Fruit fly (Drosophila melanogaster) whole organism, wandering third instar larva: ENCODE measurements around the gene SMSr.

Source experiments
- Abd-B ChIP-seq: fragments of >200 bp; optimal IDR thresholded peaks from 2 replicates; lab custom pipeline; 2017; ENCODE audit warnings: missing biosample characterization, missing genetic modification characterization
- CG32264 ChIP-seq: fragments of 200-800 bp; sonication (Bioruptor generic); optimal IDR thresholded peaks from 2 replicates; lab custom pipeline; 2016; ENCODE audit warnings: missing biosample characterization, missing genetic modification characterization
- CG9705 ChIP-seq: fragments of 200-800 bp; sonication (Bioruptor generic); optimal IDR thresholded peaks from 2 replicates; lab custom pipeline; 2018; ENCODE audit warnings: missing biosample characterization, mild to moderate bottlenecking, missing genetic modification characterization
- Dfd ChIP-seq: fragments of >200 bp; optimal IDR thresholded peaks from 2 replicates; lab custom pipeline; 2017; ENCODE audit warnings: missing biosample characterization, missing genetic modification characterization
- Dif ChIP-seq: fragments of 200-275, 200-300 bp; sonication (Bioruptor generic); optimal IDR thresholded peaks from 2 replicates; lab custom pipeline; 2018; ENCODE audit warnings: missing biosample characterization, missing genetic modification characterization; ENCODE audit not compliant: partially characterized antibody
- GATAd ChIP-seq: sonication (Bioruptor generic); optimal IDR thresholded peaks from 2 replicates; lab custom pipeline; 2016; ENCODE audit warnings: missing biosample characterization, missing genetic modification characterization
- HLH106 ChIP-seq: fragments of 200-800 bp; optimal IDR thresholded peaks from 3 replicates; lab custom pipeline; 2019; ENCODE audit warnings: missing biosample characterization, mild to moderate bottlenecking, missing genetic modification characterization, moderate library complexity
- Hnf4 ChIP-seq: fragments of 200-800 bp; sonication (Bioruptor generic); optimal IDR thresholded peaks from 2 replicates; lab custom pipeline; 2016; ENCODE audit warnings: missing biosample characterization, mild to moderate bottlenecking, missing genetic modification characterization
- Hr78 ChIP-seq: fragments of >200 bp; optimal IDR thresholded peaks from 2 replicates; lab custom pipeline; 2017; ENCODE audit warnings: missing biosample characterization, missing genetic modification characterization
- Hr83 ChIP-seq: fragments of 200-300 bp; sonication (Bioruptor generic); optimal IDR thresholded peaks from 2 replicates; lab custom pipeline; 2016; ENCODE audit warnings: missing biosample characterization, mild to moderate bottlenecking, missing genetic modification characterization, moderate library complexity; ENCODE audit not compliant: poor library complexity, severe bottlenecking
- Jra ChIP-seq: sonication (Bioruptor generic); optimal IDR thresholded peaks from 2 replicates; lab custom pipeline; 2016; ENCODE audit warnings: missing biosample characterization, missing genetic modification characterization
- Mio ChIP-seq: sonication (Bioruptor generic); optimal IDR thresholded peaks from 2 replicates; lab custom pipeline; 2016; ENCODE audit warnings: missing biosample characterization, missing genetic modification characterization
- Myc ChIP-seq: fragments of >200 bp; optimal IDR thresholded peaks from 2 replicates; lab custom pipeline; 2017
- N ChIP-seq: fragments of >200 bp; optimal IDR thresholded peaks from 2 replicates; lab custom pipeline; 2018; ENCODE audit warnings: missing biosample characterization, missing external identifiers, missing genetic modification characterization
- OdsH ChIP-seq: fragments of 200-800 bp; sonication (Bioruptor generic); optimal IDR thresholded peaks from 2 replicates; lab custom pipeline; 2016; ENCODE audit warnings: missing biosample characterization, mild to moderate bottlenecking, missing genetic modification characterization
- Rel ChIP-seq, 2 experiments: fragments of 200-800 bp; sonication (Bioruptor generic) in 1 of 2; optimal IDR thresholded peaks; 2 replicates in 1 of 2; 3 replicates in 1 of 2; lab custom pipeline; 2016 to 2019; ENCODE audit warnings: mild to moderate bottlenecking in 2 of 2, missing biosample characterization in 2 of 2, missing genetic modification characterization in 2 of 2, moderate library complexity in 1 of 2
- Sp1 ChIP-seq: fragments of 200-800 bp; sonication (Bioruptor generic); optimal IDR thresholded peaks from 3 replicates; lab custom pipeline; 2019; ENCODE audit warnings: missing biosample characterization, mild to moderate bottlenecking, missing genetic modification characterization, moderate library complexity
- Vsx2 ChIP-seq: fragments of 200-300, 225-300 bp; sonication (Bioruptor generic); optimal IDR thresholded peaks from 2 replicates; lab custom pipeline; 2018; ENCODE audit warnings: missing biosample characterization, missing genetic modification characterization; ENCODE audit not compliant: partially characterized antibody
- br ChIP-seq: fragments of 200-800 bp; sonication (Bioruptor generic); optimal IDR thresholded peaks from 2 replicates; lab custom pipeline; 2016; ENCODE audit warnings: missing biosample characterization, missing genetic modification characterization
- dsf ChIP-seq: sonication (Bioruptor generic); optimal IDR thresholded peaks from 2 replicates; lab custom pipeline; 2016; ENCODE audit warnings: missing biosample characterization, missing genetic modification characterization, borderline replicate concordance
- ey ChIP-seq: fragments of 200-800 bp; sonication (Bioruptor generic); optimal IDR thresholded peaks from 2 replicates; lab custom pipeline; 2016; ENCODE audit warnings: missing biosample characterization, missing genetic modification characterization
- foxo ChIP-seq, 2 experiments: fragments of 200-800 bp; sonication (Bioruptor generic); optimal IDR thresholded peaks; 2 replicates in 1 of 2; 3 replicates in 1 of 2; lab custom pipeline; 2016 to 2017; ENCODE audit warnings: missing biosample characterization in 2 of 2, missing genetic modification characterization in 2 of 2
- fru ChIP-seq: fragments of 200-800 bp; sonication (Bioruptor generic); optimal IDR thresholded peaks from 3 replicates; lab custom pipeline; 2016; ENCODE audit warnings: missing biosample characterization, mild to moderate bottlenecking, missing genetic modification characterization
- h ChIP-seq: fragments of 200-800 bp; sonication (Bioruptor generic); optimal IDR thresholded peaks from 3 replicates; lab custom pipeline; 2016; ENCODE audit warnings: missing biosample characterization, mild to moderate bottlenecking, missing genetic modification characterization
- jim ChIP-seq: fragments of 175-275, 200-325 bp; sonication (Bioruptor generic); optimal IDR thresholded peaks from 2 replicates; lab custom pipeline; 2016; ENCODE audit warnings: missing biosample characterization, mild to moderate bottlenecking, missing genetic modification characterization
- pan ChIP-seq: fragments of >200 bp; optimal IDR thresholded peaks from 2 replicates; lab custom pipeline; 2017
- psq ChIP-seq: fragments of 200-800 bp; sonication (Bioruptor generic); optimal IDR thresholded peaks from 3 replicates; lab custom pipeline; 2017; ENCODE audit warnings: missing biosample characterization, mild to moderate bottlenecking, missing genetic modification characterization, moderate library complexity
- rgr ChIP-seq: fragments of 200-800 bp; sonication (Bioruptor generic); optimal IDR thresholded peaks from 3 replicates; lab custom pipeline; 2016; ENCODE audit warnings: missing biosample characterization, mild to moderate bottlenecking, missing genetic modification characterization
- sage ChIP-seq: fragments of 200-800 bp; sonication (Bioruptor generic); optimal IDR thresholded peaks from 2 replicates; lab custom pipeline; 2016; ENCODE audit warnings: missing biosample characterization, mild to moderate bottlenecking, missing genetic modification characterization
- tai ChIP-seq: sonication (Bioruptor generic); optimal IDR thresholded peaks from 2 replicates; lab custom pipeline; 2016; ENCODE audit warnings: missing biosample characterization, missing genetic modification characterization
- woc ChIP-seq: sonication (Bioruptor generic); optimal IDR thresholded peaks from 2 replicates; lab custom pipeline; 2016; ENCODE audit warnings: missing biosample characterization, mild to moderate bottlenecking, missing genetic modification characterization

Gene SMSr

DNA sequence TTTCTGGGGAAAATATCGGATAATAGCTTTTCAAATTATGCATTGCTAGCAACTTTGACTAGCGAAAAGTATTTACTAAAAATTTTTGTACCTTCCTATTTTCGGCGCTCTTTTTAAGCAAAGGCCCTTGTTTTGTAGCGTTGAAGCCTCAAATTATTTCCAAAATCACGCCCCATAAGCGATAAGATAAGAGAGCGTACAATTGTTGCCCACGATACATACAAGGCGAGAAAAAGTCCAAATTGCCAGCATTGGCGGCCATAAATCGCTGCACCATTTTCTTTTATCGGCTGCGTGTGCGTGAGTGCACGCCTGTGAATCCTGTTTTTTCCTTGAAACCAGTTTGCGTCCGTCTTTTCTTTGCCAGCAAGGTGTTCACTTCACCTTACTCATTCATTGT is 10.0 kb downstream of the SMSr start:
- TF ChIP-seq Myc, result peak; percentile 54
- no peak for TF ChIP-seq Rel (GFP tag; optimal IDR thresholded peaks at IDR 0.05; lab: Kevin White, UChicago)
- no peak for TF ChIP-seq Rel (tag; optimal IDR thresholded peaks at IDR 0.05; lab: Kevin White, UChicago)
- peak; percentile 49 for TF ChIP-seq woc (GFP tag; lab: Kevin White, UChicago)
- no peak for TF ChIP-seq CG9705
- TF ChIP-seq Abd-B (GFP tag; lab: Kevin White, UChicago), result no peak
- no peak for TF ChIP-seq Dif (GFP tag; lab: Kevin White, UChicago)
- no peak for TF ChIP-seq Mio (GFP tag; lab: Kevin White, UChicago)
- no peak for TF ChIP-seq ey (GFP tag; lab: Kevin White, UChicago)
- TF ChIP-seq Sp1 (GFP tag; lab: Kevin White, UChicago), result no peak
- no peak for TF ChIP-seq dsf (GFP tag; lab: Kevin White, UChicago)
- no peak for TF ChIP-seq N (GFP tag; lab: Kevin White, UChicago)
- no peak for TF ChIP-seq GATAd (GFP tag; lab: Kevin White, UChicago)

DNA sequence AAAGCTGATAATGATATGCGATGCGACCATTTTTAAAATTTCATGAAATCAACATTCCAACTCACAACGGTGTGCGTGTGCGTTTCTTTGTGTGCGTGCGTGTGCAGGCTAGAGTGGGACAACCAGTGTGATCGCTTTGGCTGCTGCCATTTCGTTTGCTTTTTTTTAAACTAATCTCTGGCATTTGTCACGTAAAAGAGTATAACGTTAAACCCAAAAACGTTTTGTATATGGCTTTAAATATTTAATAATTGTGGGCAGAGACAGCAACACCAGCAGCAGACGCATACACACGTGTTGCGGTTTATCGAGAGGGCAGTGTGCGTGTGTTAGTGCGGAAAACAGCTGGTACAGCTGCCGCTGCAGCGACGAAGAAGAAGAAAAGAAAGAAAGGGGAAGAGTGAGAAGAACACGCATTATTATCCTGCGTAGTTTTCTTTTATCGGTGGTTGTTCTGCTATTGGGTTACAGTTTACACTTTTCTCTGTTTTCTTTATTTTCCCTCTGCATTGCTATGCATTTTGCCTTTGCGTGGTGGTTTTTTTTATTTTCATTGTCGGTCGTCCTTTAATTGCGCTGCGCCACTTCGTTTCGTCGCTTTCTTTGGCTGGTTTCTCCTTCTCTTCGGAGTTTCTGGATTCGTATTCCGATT is 10.9 kb downstream of the SMSr start:
- no peak for TF ChIP-seq CG9705
- TF ChIP-seq h (GFP tag; lab: Kevin White, UChicago), result peak; percentile 41
- peak; percentile 1 for TF ChIP-seq Hr83
- TF ChIP-seq tai, result no peak
- no peak for TF ChIP-seq Rel (GFP tag; optimal IDR thresholded peaks at IDR 0.05; lab: Kevin White, UChicago)
- peak; percentile 39 for TF ChIP-seq Rel (tag; optimal IDR thresholded peaks at IDR 0.05; lab: Kevin White, UChicago)
- TF ChIP-seq N (GFP tag; lab: Kevin White, UChicago), result peak; percentile 79
- peak; percentile 81 for TF ChIP-seq psq
- TF ChIP-seq OdsH (GFP tag; lab: Kevin White, UChicago), result no peak
- TF ChIP-seq Hr78 (GFP tag; lab: Kevin White, UChicago), result peak; percentile 7

DNA sequence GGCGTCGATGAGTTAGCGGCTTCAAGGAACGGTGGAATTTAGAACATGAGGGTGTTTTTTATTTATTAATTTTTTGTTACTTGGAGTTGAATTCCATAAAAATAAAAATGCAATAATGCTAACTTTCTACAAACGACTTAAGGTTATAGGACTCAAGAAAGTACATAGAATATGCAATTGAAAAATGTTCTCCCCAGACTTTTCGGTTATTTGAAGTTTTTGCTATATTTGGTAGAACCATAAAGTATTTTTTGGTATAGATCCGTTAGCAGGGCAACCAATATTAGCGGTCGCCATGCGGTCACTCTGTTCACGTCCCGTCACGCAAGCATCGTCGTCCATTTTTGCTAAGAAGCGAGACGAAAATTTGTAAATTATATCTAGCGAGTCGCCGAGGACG is 11.7 kb downstream of the SMSr start, which contains the start of gene akirin:
Gene akirin, plus strand, starts transcription at position 301 of the 400 bp plus-strand sequence.
- peak; percentile 4 for TF ChIP-seq Myc
- TF ChIP-seq Dfd (GFP tag; lab: Kevin White, UChicago), result no peak
- TF ChIP-seq pan, result no peak
- TF ChIP-seq br (GFP tag; lab: Kevin White, UChicago), result no peak
- no peak for TF ChIP-seq Mio (GFP tag; lab: Kevin White, UChicago)
- TF ChIP-seq N (GFP tag; lab: Kevin White, UChicago), result no peak
- TF ChIP-seq foxo (GFP tag; optimal IDR thresholded peaks at IDR 0.05; lab: Kevin White, UChicago), result no peak

DNA sequence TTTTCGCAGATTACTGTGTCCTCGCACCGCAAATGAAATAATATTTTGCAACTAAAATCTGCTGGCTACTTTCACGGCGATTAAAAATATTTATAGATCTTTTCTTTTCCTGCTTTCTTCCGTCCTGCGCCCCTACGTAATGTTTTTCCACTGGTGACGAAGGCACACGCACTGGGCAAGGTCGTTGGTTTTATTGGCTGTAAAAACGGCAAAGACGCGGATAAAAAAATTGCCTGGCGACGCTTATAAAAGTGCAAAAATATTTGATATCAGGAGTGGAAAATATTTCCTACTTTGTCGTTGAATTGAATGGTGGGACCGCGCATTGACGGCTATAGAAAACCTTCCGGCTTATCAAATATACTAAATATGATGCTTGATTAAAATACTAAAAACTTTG is 12.3 kb downstream of the SMSr start, which contains the start of gene Sh3beta:
Gene Sh3beta, minus strand, starts transcription at position 327 of the 400 bp plus-strand sequence.
- TF ChIP-seq sage (GFP tag; lab: Kevin White, UChicago), result peak; percentile 20
- TF ChIP-seq Hr83, result no peak
- TF ChIP-seq, all 38 proteins: peak for 1

DNA sequence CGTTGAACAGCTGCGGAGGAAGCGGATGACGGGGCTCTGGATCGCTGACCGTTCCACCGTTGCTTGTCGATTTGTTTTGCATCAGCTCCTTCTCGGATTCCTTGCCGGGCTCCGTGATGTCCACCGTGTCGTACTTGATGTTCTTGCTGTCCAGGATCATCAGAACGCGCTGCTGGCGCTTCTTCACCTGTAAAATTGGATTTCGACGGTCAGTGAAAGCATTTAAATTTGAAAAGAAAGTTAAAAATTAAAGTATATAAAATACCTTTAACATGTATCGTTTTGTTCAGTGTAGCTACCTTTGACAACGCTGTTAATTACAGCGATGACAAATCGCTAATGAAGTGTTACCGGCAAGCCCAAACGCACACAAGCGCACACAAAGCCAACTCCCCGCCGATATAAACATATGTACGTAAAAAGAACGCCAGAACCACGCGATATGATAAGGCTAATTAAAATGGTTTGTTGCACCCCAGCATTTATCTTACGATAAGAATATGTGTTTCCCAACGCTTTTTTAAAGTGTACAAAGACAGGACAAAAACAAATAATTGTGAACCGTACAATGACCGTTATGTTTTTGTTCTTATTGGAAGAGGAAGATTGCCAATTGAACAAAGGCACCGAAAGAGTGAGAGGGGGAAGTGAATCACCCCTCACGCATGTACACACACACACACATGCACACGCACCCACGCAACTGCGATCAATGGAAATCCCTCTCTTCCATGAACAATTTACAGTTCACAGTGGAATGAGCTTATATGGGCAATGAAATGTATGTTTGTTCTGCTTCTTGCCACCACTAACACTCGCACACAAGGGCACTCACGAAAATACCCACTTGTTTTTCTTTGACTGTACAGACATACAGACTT is 13.2 kb downstream of the SMSr start:
- TF ChIP-seq h (GFP tag; lab: Kevin White, UChicago) (peak; percentile 16), HLH106 (tag; lab: Kevin White, UChicago) (peak; percentile 33), Jra (GFP tag; lab: Kevin White, UChicago) (peak; percentile 65), psq (no peak), Rel (GFP tag; optimal IDR thresholded peaks at IDR 0.05; lab: Kevin White, UChicago) (no peak), Rel (tag; optimal IDR thresholded peaks at IDR 0.05; lab: Kevin White, UChicago) (peak; percentile 81), Hnf4 (GFP tag; lab: Kevin White, UChicago) (peak; percentile 41), Mio (GFP tag; lab: Kevin White, UChicago) (no peak), foxo (GFP tag; optimal IDR thresholded peaks at IDR 0.05; lab: Kevin White, UChicago) (peak in 1 of 2 experiments; percentile 2), woc (GFP tag; lab: Kevin White, UChicago) (peak; percentile 30), fru (GFP tag; lab: Kevin White, UChicago) (peak; percentile 34), Abd-B (GFP tag; lab: Kevin White, UChicago) (no peak), rgr (GFP tag; lab: Kevin White, UChicago) (peak; percentile 10), CG32264 (GFP tag; lab: Kevin White, UChicago) (no peak), Vsx2 (GFP tag; lab: Kevin White, UChicago) (peak; percentile 97), jim (GFP tag; lab: Kevin White, UChicago) (no peak), Sp1 (GFP tag; lab: Kevin White, UChicago) (peak; percentile 7), sage (GFP tag; lab: Kevin White, UChicago) (peak; percentile 12), ey (GFP tag; lab: Kevin White, UChicago) (no peak)
- TF ChIP-seq, all 38 proteins: peak for 12
